Worm (Caenorhabditis elegans): ENCODE data around the gene Y38F2AR.12.

ce11 chrIV:2434366-2434765, 22.1 kb upstream of the Y38F2AR.12 start:
- TF ChIP-seq hpl-2 (GFP tag; optimal IDR thresholded peaks at IDR 0.05) (no peak), alr-1 (tag; optimal IDR thresholded peaks at IDR 0.05; ENCODE audit: borderline replicate concordance) (no peak)
